Fruit fly (Drosophila melanogaster): ENCODE measurements around the gene unc.

The unc gene

dm6 chrX:21072953-21073352, 43.8 kb downstream of the unc start (continued):
- no peak for TF ChIP-seq CG18476 (GFP tag; optimal IDR thresholded peaks at IDR 0.05)
- TF ChIP-seq dmrt99B (tag; optimal IDR thresholded peaks at IDR 0.05) = peak; percentile 35
- no peak for TF ChIP-seq Dip2 (GFP tag; IDR thresholded peaks at IDR 0.05)
- TF ChIP-seq ci (GFP tag; IDR thresholded peaks at IDR 0.05) = no peak
- no peak for TF ChIP-seq CkIIα-i1 (GFP tag; IDR thresholded peaks at IDR 0.05)
- peak; percentile 13 for TF ChIP-seq tio (GFP tag; optimal IDR thresholded peaks at IDR 0.05)
- peak; percentile 28 for TF ChIP-seq ind (GFP tag; optimal IDR thresholded peaks at IDR 0.05)
- TF ChIP-seq unpg (GFP tag; optimal IDR thresholded peaks at IDR 0.05) = peak; percentile 3
- TF ChIP-seq CG32772 (GFP tag; IDR thresholded peaks at IDR 0.05) = no peak
- TF ChIP-seq CG7839 (tag; optimal IDR thresholded peaks at IDR 0.05) = peak; percentile 34
- TF ChIP-seq dpn (GFP tag; optimal IDR thresholded peaks at IDR 0.05) = peak in 1 of 2 experiments; percentile 23
- TF ChIP-seq CG10267 (tag; optimal IDR thresholded peaks at IDR 0.05) = peak; percentile 14
- no peak for TF ChIP-seq CG6689 (GFP tag; IDR thresholded peaks at IDR 0.05)
- TF ChIP-seq CG15696 (tag; optimal IDR thresholded peaks at IDR 0.05) = peak; percentile 16
- no peak for TF ChIP-seq CG8944 (GFP tag; optimal IDR thresholded peaks at IDR 0.05)
- no peak for TF ChIP-seq CG12391 (tag; optimal IDR thresholded peaks at IDR 0.05)
- no peak for TF ChIP-seq maf-S (GFP tag; optimal IDR thresholded peaks at IDR 0.05)
- TF ChIP-seq exex (tag; optimal IDR thresholded peaks at IDR 0.05) = no peak

dm6 chrX:21071693-21072357, 44.9 kb downstream of the unc start:
- TF ChIP-seq Trl (optimal IDR thresholded peaks at IDR 0.05) = peak; percentile 41 to 66
- no peak for TF ChIP-seq Trl (GFP tag; optimal IDR thresholded peaks at IDR 0.05)
- 0 out of 3 replicates have a peak, but pooled peaks have one; percentile 23 for TF ChIP-seq CG2199 (GFP tag; IDR thresholded peaks at IDR 0.05)
- TF ChIP-seq Stat92E (GFP tag; optimal IDR thresholded peaks at IDR 0.05) = no peak
- 0 out of 4 replicates have a peak, but pooled peaks have one; percentile 43 for TF ChIP-seq chinmo (GFP tag; IDR thresholded peaks at IDR 0.05; ENCODE audit: partially characterized antibody)
- peak; percentile 74 for TF ChIP-seq nom (GFP tag; optimal IDR thresholded peaks at IDR 0.05)
- TF ChIP-seq abd-A (tag; optimal IDR thresholded peaks at IDR 0.05) = no peak
- no peak for TF ChIP-seq CG12104 (GFP tag; optimal IDR thresholded peaks at IDR 0.05)
- TF ChIP-seq sisA (GFP tag; IDR thresholded peaks at IDR 0.05) = no peak
- TF ChIP-seq hb (GFP tag; IDR thresholded peaks at IDR 0.05; ENCODE audit: partially characterized antibody) = no peak
- TF ChIP-seq CG3163 (GFP tag; optimal IDR thresholded peaks at IDR 0.05) = peak; percentile 89
- peak; percentile 44 for TF ChIP-seq CG15479 (GFP tag; optimal IDR thresholded peaks at IDR 0.05)
- peak; percentile 34 for TF ChIP-seq grn (GFP tag; optimal IDR thresholded peaks at IDR 0.05)
- TF ChIP-seq ranshi (GFP tag; IDR thresholded peaks at IDR 0.05) = no peak

- TF ChIP-seq gt (GFP tag; IDR thresholded peaks at IDR 0.05) = no peak
- TF ChIP-seq CG1792 (GFP tag; optimal IDR thresholded peaks at IDR 0.05) = no peak
- no peak for TF ChIP-seq Side (GFP tag; optimal IDR thresholded peaks at IDR 0.05)
- no peak for TF ChIP-seq ara (GFP tag; IDR thresholded peaks at IDR 0.05)
- no peak for TF ChIP-seq CG18011 (GFP tag; optimal IDR thresholded peaks at IDR 0.05)
- peak; percentile 13 for TF ChIP-seq sens (GFP tag)
- no peak for TF ChIP-seq CG7928 (GFP tag; optimal IDR thresholded peaks at IDR 0.05)
- TF ChIP-seq prd (optimal IDR thresholded peaks at IDR 0.05) = no peak
- 0 out of 3 replicates have a peak, but pooled peaks have one; percentile 27 for TF ChIP-seq prd (GFP tag; IDR thresholded peaks at IDR 0.05)
- TF ChIP-seq BEAF-32 (GFP tag; optimal IDR thresholded peaks at IDR 0.05) = no peak
- peak; percentile 7 for TF ChIP-seq phol (tag; optimal IDR thresholded peaks at IDR 0.05)
- TF ChIP-seq CG1529 (GFP tag; optimal IDR thresholded peaks at IDR 0.05) = no peak
- TF ChIP-seq CkIIα-i1 (GFP tag; IDR thresholded peaks at IDR 0.05) = no peak
- 0 out of 3 replicates have a peak, but pooled peaks have one; percentile 27 for TF ChIP-seq dysf (GFP tag; IDR thresholded peaks at IDR 0.05)
- no peak for TF ChIP-seq bab2 (GFP tag; optimal IDR thresholded peaks at IDR 0.05)
- TF ChIP-seq pb (GFP tag; optimal IDR thresholded peaks at IDR 0.05) = no peak
- peak; percentile 5 for TF ChIP-seq fd96Cb (tag; optimal IDR thresholded peaks at IDR 0.05)
- TF ChIP-seq Sox100B (GFP tag; optimal IDR thresholded peaks at IDR 0.05) = peak; percentile 19
- TF ChIP-seq CG17829 (tag; optimal IDR thresholded peaks at IDR 0.05) = no peak
Measured at dm6 chrX:21067908-21068307, 48.8 kb downstream of the unc start.

Data from whole organism, embryonic.